Worm (Caenorhabditis elegans): Measurements from ENCODE around the gene flp-13.

- TF ChIP-seq fos-1 (tag; optimal IDR thresholded peaks at IDR 0.05) = no peak
- no peak for TF ChIP-seq lin-35 (GFP tag; optimal IDR thresholded peaks at IDR 0.05)
- no peak for TF ChIP-seq dsc-1 (tag; optimal IDR thresholded peaks at IDR 0.05)
- no peak for TF ChIP-seq efl-1 (optimal IDR thresholded peaks at IDR 0.05)
- no peak for TF ChIP-seq efl-1 (GFP tag; optimal IDR thresholded peaks at IDR 0.05 in 1 of 2)
- TF ChIP-seq C16A3.4 (tag; optimal IDR thresholded peaks at IDR 0.05) = no peak
- no peak for TF ChIP-seq nhr-12 (tag; optimal IDR thresholded peaks at IDR 0.05)
- TF ChIP-seq zag-1 (tag; optimal IDR thresholded peaks at IDR 0.05) = no peak
- no peak for TF ChIP-seq ceh-63 (GFP tag; optimal IDR thresholded peaks at IDR 0.05)
These were observed 25.3 kb downstream of the flp-13 start, which contains the start of gene C08G9.2 for ce11 chrIV:7672872-7673271.
